Worm (Caenorhabditis elegans) whole organism, L4 larva: ENCODE results near the gene dod-20.

Experiments used
- daf-19 ChIP-seq: fragments of 200-800 bp; sonication (Bioruptor generic); conservative IDR thresholded peaks from 2 replicates; pipeline ENCODE4 v1.3.6; 2022; ENCODE audit warnings: missing genetic modification characterization, missing compliant biosample characterization
- egl-27 ChIP-seq: sonication (generic microtip); optimal IDR thresholded peaks from 3 replicates; lab custom pipeline; 2017; ENCODE audit warnings: missing biosample characterization, missing genetic modification reagents, missing genetic modification characterization
- lsy-2 ChIP-seq, 2 experiments: fragments of 150-350 bp in 1 of 2; sonication (generic microtip) in 1 of 2; optimal IDR thresholded peaks; 2 replicates each; lab custom pipeline; 2014 to 2017; ENCODE audit warnings: missing biosample characterization in 2 of 2, missing genetic modification characterization in 2 of 2
- nhr-28 ChIP-seq: fragments of 150-350 bp; optimal IDR thresholded peaks from 2 replicates; lab custom pipeline; 2014; ENCODE audit warnings: missing biosample characterization, missing genetic modification characterization
- pqm-1 ChIP-seq: sonication (generic microtip); optimal IDR thresholded peaks from 2 replicates; lab custom pipeline; 2017; ENCODE audit warnings: missing biosample characterization, missing genetic modification characterization
- snpc-4 ChIP-seq: fragments of 150-350 bp; optimal IDR thresholded peaks from 2 replicates; lab custom pipeline; 2014; ENCODE audit warnings: missing biosample characterization, missing genetic modification characterization
- unc-39 ChIP-seq: sonication (generic microtip); optimal IDR thresholded peaks from 2 replicates; lab custom pipeline; 2017; ENCODE audit warnings: missing biosample characterization, missing genetic modification characterization

DNA sequence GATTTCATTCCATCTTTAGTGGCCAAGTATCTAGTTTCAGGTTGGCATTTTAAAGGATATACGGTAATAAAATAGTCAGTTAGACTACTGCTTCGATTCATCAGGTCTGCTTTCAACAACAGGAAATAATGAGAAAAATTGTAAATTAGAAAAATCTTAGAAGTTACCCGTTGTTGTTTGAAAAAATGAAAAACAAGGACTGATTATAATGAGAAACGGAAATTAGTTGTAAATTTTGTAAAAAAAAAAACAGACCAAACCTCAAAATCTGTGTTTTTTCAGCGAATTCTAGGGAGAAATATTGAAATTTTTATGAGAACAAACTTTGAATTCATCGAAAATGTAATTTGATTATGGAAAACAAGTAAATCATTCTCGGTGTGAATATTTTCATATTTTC, 19.2 kb upstream of the dod-20 start, which contains the start of gene srh-62:
- TF ChIP-seq pqm-1 (no peak), lsy-2 (tag; optimal IDR thresholded peaks at IDR 0.05; lab: Kevin White, UChicago) (no peak), snpc-4 (tag; lab: Kevin White, UChicago) (no peak), daf-19 (GFP tag; lab: Robert Waterston, UW) (no peak), nhr-28 (tag; lab: Kevin White, UChicago) (no peak), egl-27 (tag; lab: Kevin White, UChicago) (no peak), unc-39 (no peak)
